Worm (Caenorhabditis elegans) whole organism, L2 larva: ENCODE data around the gene Y71H2AM.3.

Experiments used
- ama-1 ChIP-seq: fragments of 150-350 bp; optimal IDR thresholded peaks from 2 replicates; lab custom pipeline; 2018; ENCODE audit warnings: inconsistent platforms
- egl-27 ChIP-seq: sonication (generic microtip); optimal IDR thresholded peaks from 3 replicates; lab custom pipeline; 2017; ENCODE audit warnings: missing biosample characterization, missing genetic modification reagents, missing genetic modification characterization
- elt-1 ChIP-seq: fragments of 150-350 bp; optimal IDR thresholded peaks from 2 replicates; lab custom pipeline; 2014; ENCODE audit warnings: missing biosample characterization, missing genetic modification characterization
- lin-13 ChIP-seq: fragments of 150-350 bp; optimal IDR thresholded peaks from 2 replicates; lab custom pipeline; 2014; ENCODE audit warnings: missing biosample characterization, missing genetic modification reagents, missing genetic modification characterization
- lsy-2 ChIP-seq, 2 experiments: fragments of 150-350 bp in 1 of 2; sonication (generic microtip) in 1 of 2; optimal IDR thresholded peaks; 2 replicates each; lab custom pipeline; 2014 to 2017; ENCODE audit warnings: missing biosample characterization in 2 of 2, missing genetic modification characterization in 2 of 2
- mdl-1 ChIP-seq, 2 experiments: fragments of 150-350 bp in 1 of 2; sonication (generic microtip) in 1 of 2; optimal IDR thresholded peaks; 2 replicates each; lab custom pipeline; 2017; ENCODE audit warnings: missing biosample characterization in 2 of 2, missing genetic modification characterization in 2 of 2
- nhr-12 ChIP-seq: fragments of 150-350 bp; optimal IDR thresholded peaks from 2 replicates; lab custom pipeline; 2014; ENCODE audit warnings: missing biosample characterization, missing genetic modification characterization
- nhr-23 ChIP-seq: fragments of 150-350 bp; optimal IDR thresholded peaks from 2 replicates; lab custom pipeline; 2014; ENCODE audit warnings: missing biosample characterization, missing genetic modification reagents, missing genetic modification characterization
- nhr-6 ChIP-seq: fragments of 150-350 bp; optimal IDR thresholded peaks from 2 replicates; lab custom pipeline; 2014; ENCODE audit warnings: missing biosample characterization, missing genetic modification characterization
- skn-1 ChIP-seq: sonication (generic microtip); optimal IDR thresholded peaks from 2 replicates; lab custom pipeline; 2017; ENCODE audit warnings: missing biosample characterization, missing genetic modification characterization
- unc-62 ChIP-seq: fragments of 150-350 bp; optimal IDR thresholded peaks from 2 replicates; lab custom pipeline; 2014; ENCODE audit warnings: missing biosample characterization, missing genetic modification reagents, missing genetic modification characterization
- ztf-1 ChIP-seq: fragments of 200-800 bp; sonication (Bioruptor generic); conservative IDR thresholded peaks from 2 replicates; pipeline ENCODE4 v1.3.6; 2022; ENCODE audit warnings: missing genetic modification characterization, missing compliant biosample characterization
- ztf-11 ChIP-seq: sonication (generic microtip); optimal IDR thresholded peaks from 2 replicates; lab custom pipeline; 2017; ENCODE audit warnings: missing biosample characterization, missing genetic modification characterization

- no peak for TF ChIP-seq ztf-1 (GFP tag; lab: Robert Waterston, UW)
- TF ChIP-seq ztf-11 (tag; lab: Kevin White, UChicago): no peak
- TF ChIP-seq lin-13 (GFP tag; lab: Kevin White, UChicago): no peak
- no peak for TF ChIP-seq nhr-12
- TF ChIP-seq mdl-1 (tag; optimal IDR thresholded peaks at IDR 0.05; lab: Kevin White, UChicago): no peak
- TF ChIP-seq unc-62 (GFP tag; lab: Kevin White, UChicago): no peak
- no peak for TF ChIP-seq nhr-23
- TF ChIP-seq nhr-6 (tag; lab: Kevin White, UChicago): no peak
- no peak for TF ChIP-seq elt-1 (tag; lab: Kevin White, UChicago)
- no peak for TF ChIP-seq lsy-2 (tag; optimal IDR thresholded peaks at IDR 0.05; lab: Kevin White, UChicago)
- TF ChIP-seq skn-1 (tag; lab: Kevin White, UChicago): no peak
- TF ChIP-seq ama-1 (lab: Kevin White, UChicago): no peak
- no peak for TF ChIP-seq egl-27 (tag; lab: Kevin White, UChicago)
Observed at ce11 chrIII:2787979-2788491, 17.2 kb upstream of the Y71H2AM.3 start, which contains the start of gene tbcc-1.
